Fruit fly (Drosophila melanogaster): ENCODE results near the gene IPIP.

The IPIP gene

DNA sequence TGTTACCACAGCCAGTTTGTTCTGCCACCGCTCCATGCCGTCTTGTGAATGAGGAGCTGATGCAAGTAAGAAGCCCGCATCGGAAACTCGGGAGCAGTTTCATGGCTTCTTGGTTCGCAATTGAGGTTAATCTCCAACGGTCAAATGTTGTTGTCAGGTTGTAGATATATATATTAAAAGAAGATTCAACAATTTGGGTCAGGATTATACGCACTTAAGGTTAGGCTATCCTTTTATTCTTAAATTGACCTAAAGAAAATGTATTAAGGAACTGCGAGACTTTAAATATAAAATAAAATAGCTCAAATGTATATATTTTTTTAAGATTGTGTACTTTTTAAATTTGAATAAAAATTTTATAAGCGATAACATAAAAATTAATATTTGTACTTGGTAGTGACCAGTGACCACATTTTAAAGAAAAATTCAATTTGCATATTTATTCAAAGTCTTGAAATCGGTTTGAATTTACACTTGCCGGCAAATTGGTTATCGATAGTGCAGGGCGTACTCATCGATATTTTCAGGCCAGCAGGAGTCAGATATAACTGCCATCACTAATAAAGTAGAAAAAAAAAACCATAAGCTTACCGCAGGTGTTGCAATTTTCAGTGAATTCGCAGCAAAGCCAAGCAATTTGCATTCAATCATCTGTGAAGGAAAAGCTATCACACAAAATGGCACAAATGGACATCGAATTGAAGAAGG lies 20.9 kb downstream of the IPIP start, which contains the start of the genes CG9150 and Pfdn1 (continued):
- TF ChIP-seq Scr (GFP tag; IDR thresholded peaks at IDR 0.05; ENCODE audit: partially characterized antibody) (peak; percentile 90), ERR (GFP tag; optimal IDR thresholded peaks at IDR 0.05) (no peak), unc-4 (GFP tag; IDR thresholded peaks at IDR 0.05; ENCODE audit: partially characterized antibody) (peak; percentile 90), caup (GFP tag; optimal IDR thresholded peaks at IDR 0.05; ENCODE audit: severe bottlenecking) (no peak), sna (GFP tag; IDR thresholded peaks at IDR 0.05; ENCODE audit: partially characterized antibody) (peak; percentile 79), CG32772 (GFP tag; IDR thresholded peaks at IDR 0.05) (peak; percentile 83), row (GFP tag; IDR thresholded peaks at IDR 0.05) (peak; percentile 53; the same call in 2 of the 3 replicates), CG10979 (tag; optimal IDR thresholded peaks at IDR 0.05) (no peak), CG9609 (GFP tag; optimal IDR thresholded peaks at IDR 0.05) (no peak), Taf1 (GFP tag; IDR thresholded peaks at IDR 0.05) (no peak), gfzf (GFP tag; optimal IDR thresholded peaks at IDR 0.05) (peak; percentile 17), CG10543 (GFP tag; optimal IDR thresholded peaks at IDR 0.05) (no peak), fru (optimal IDR thresholded peaks at IDR 0.05) (no peak), slbo (GFP tag; IDR thresholded peaks at IDR 0.05) (no peak), CG18011 (GFP tag; optimal IDR thresholded peaks at IDR 0.05) (no peak), Sin3A (optimal IDR thresholded peaks at IDR 0.05) (peak; percentile 18), sim (GFP tag; IDR thresholded peaks at IDR 0.05) (no peak), Dref (GFP tag; IDR thresholded peaks at IDR 0.05) (peak; percentile 95), CG16813 (GFP tag; IDR thresholded peaks at IDR 0.05; ENCODE audit: partially characterized antibody) (peak; percentile 87), MBD-R2 (GFP tag; IDR thresholded peaks at IDR 0.05) (peak; percentile 77), sc (optimal IDR thresholded peaks at IDR 0.05) (no peak), sc (GFP tag; optimal IDR thresholded peaks at IDR 0.05) (no peak), CG2120 (GFP tag; optimal IDR thresholded peaks at IDR 0.05) (peak; percentile 25), fu2 (GFP tag; optimal IDR thresholded peaks at IDR 0.05) (no peak), CG14667 (GFP tag; IDR thresholded peaks at IDR 0.05) (no peak), CG17361 (GFP tag; IDR thresholded peaks at IDR 0.05) (no peak), ato (GFP tag; IDR thresholded peaks at IDR 0.05; ENCODE audit: partially characterized antibody) (peak; percentile 85), dmrt11E (tag; optimal IDR thresholded peaks at IDR 0.05) (no peak), CG11456 (GFP tag; IDR thresholded peaks at IDR 0.05) (no peak), ranshi (GFP tag; IDR thresholded peaks at IDR 0.05) (no peak), Vsx1 (GFP tag; optimal IDR thresholded peaks at IDR 0.05) (no peak), Fer3 (tag; optimal IDR thresholded peaks at IDR 0.05) (no peak), CG12659 (GFP tag; optimal IDR thresholded peaks at IDR 0.05) (peak; percentile 6), CG8089 (GFP tag; optimal IDR thresholded peaks at IDR 0.05) (no peak), E2f2 (GFP tag; IDR thresholded peaks at IDR 0.05) (peak; percentile 95), CG4854 (GFP tag; optimal IDR thresholded peaks at IDR 0.05) (no peak), CG9215 (GFP tag; IDR thresholded peaks at IDR 0.05) (no peak), tup (GFP tag; optimal IDR thresholded peaks at IDR 0.05) (no peak), BtbVII (GFP tag; optimal IDR thresholded peaks at IDR 0.05) (no peak), jumu (GFP tag; optimal IDR thresholded peaks at IDR 0.05) (no peak), CG4730 (GFP tag; IDR thresholded peaks at IDR 0.05) (no peak), Atf-2 (GFP tag; optimal IDR thresholded peaks at IDR 0.05) (no peak), CG7556 (GFP tag; optimal IDR thresholded peaks at IDR 0.05) (no peak), CG10565 (GFP tag; optimal IDR thresholded peaks at IDR 0.05) (no peak), ro (GFP tag; IDR thresholded peaks at IDR 0.05) (no peak), CG15514 (GFP tag; optimal IDR thresholded peaks at IDR 0.05) (peak; percentile 94), HLH4C (GFP tag; IDR thresholded peaks at IDR 0.05; ENCODE audit: partially characterized antibody) (peak; percentile 85), CG6654 (GFP tag; optimal IDR thresholded peaks at IDR 0.05) (no peak), Hsf (GFP tag; optimal IDR thresholded peaks at IDR 0.05) (no peak), Dp (GFP tag; optimal IDR thresholded peaks at IDR 0.05) (peak; percentile 92)
